Fruit fly (Drosophila melanogaster) whole organism, embryonic: ENCODE data around the gene CG10587.

Experiments
- B-H2 ChIP-seq: fragments of 200-800 bp; sonication (Bioruptor generic); optimal IDR thresholded peaks from 2 replicates; lab custom pipeline; 2018; ENCODE audit warnings: missing biosample characterization, mild to moderate bottlenecking, missing genetic modification characterization
- Blimp-1 ChIP-seq: fragments of 200-800 bp; sonication (Bioruptor generic); optimal IDR thresholded peaks from 3 replicates; lab custom pipeline; 2018; ENCODE audit warnings: missing biosample characterization, missing genetic modification characterization, mild to moderate bottlenecking, moderate library complexity, missing genetic modification reagents
- CG11504 ChIP-seq: fragments of 200-800 bp; sonication (Bioruptor generic); optimal IDR thresholded peaks from 3 replicates; lab custom pipeline; 2019; ENCODE audit warnings: missing biosample characterization, mild to moderate bottlenecking, missing genetic modification characterization, moderate library complexity
- CG11696 ChIP-seq: fragments of 200-800 bp; sonication (Bioruptor generic); IDR thresholded peaks from 2 replicates; pipeline ENCODE4 v1.3.6; 2022; ENCODE audit warnings: missing biosample characterization, missing genetic modification characterization
- CG14710 ChIP-seq: fragments of 200-800 bp; sonication (Bioruptor generic); optimal IDR thresholded peaks from 3 replicates; lab custom pipeline; 2019; ENCODE audit warnings: missing biosample characterization, mild to moderate bottlenecking, missing genetic modification characterization, moderate library complexity
- CG15601 ChIP-seq: fragments of 200-800 bp; sonication (Bioruptor generic); optimal IDR thresholded peaks from 3 replicates; lab custom pipeline; 2019; ENCODE audit warnings: missing biosample characterization, mild to moderate bottlenecking, missing genetic modification characterization, moderate library complexity
- CG15696 ChIP-seq: fragments of 200-800 bp; sonication (Bioruptor generic); optimal IDR thresholded peaks from 2 replicates; lab custom pipeline; 2019; ENCODE audit warnings: missing biosample characterization, mild to moderate bottlenecking, missing genetic modification characterization, moderate library complexity
- CG1647 ChIP-seq: fragments of 200-800 bp; sonication (Bioruptor generic); optimal IDR thresholded peaks from 3 replicates; lab custom pipeline; 2016; ENCODE audit warnings: missing biosample characterization, missing genetic modification characterization
- CG17829 ChIP-seq: fragments of 200-800 bp; optimal IDR thresholded peaks from 2 replicates; lab custom pipeline; 2019; ENCODE audit warnings: missing biosample characterization, mild to moderate bottlenecking, missing genetic modification characterization, moderate library complexity
- CG2712 ChIP-seq: fragments of 200-800 bp; optimal IDR thresholded peaks from 3 replicates; lab custom pipeline; 2019; ENCODE audit warnings: missing biosample characterization, mild to moderate bottlenecking, missing genetic modification characterization, moderate library complexity
- CG3065 ChIP-seq: fragments of 200-800 bp; sonication (Bioruptor generic); optimal IDR thresholded peaks from 2 replicates; lab custom pipeline; 2016; ENCODE audit warnings: missing biosample characterization, missing genetic modification characterization
- CG4282 ChIP-seq: fragments of 200-800 bp; sonication (Bioruptor generic); optimal IDR thresholded peaks from 2 replicates; lab custom pipeline; 2016; ENCODE audit warnings: missing biosample characterization, missing genetic modification characterization
- CG5245 ChIP-seq: fragments of 200-800 bp; sonication (Bioruptor generic); optimal IDR thresholded peaks from 3 replicates; lab custom pipeline; 2016; ENCODE audit warnings: missing biosample characterization, missing genetic modification characterization
- Chrac-16 ChIP-seq: fragments of 200-800 bp; sonication (Bioruptor generic); optimal IDR thresholded peaks from 3 replicates; lab custom pipeline; 2016; ENCODE audit warnings: missing biosample characterization, missing genetic modification characterization
- Dref ChIP-seq: fragments of 200-800 bp; sonication (Bioruptor generic); IDR thresholded peaks from 2 replicates; pipeline ENCODE4 v1.3.6; 2022; ENCODE audit warnings: missing biosample characterization, missing genetic modification characterization
- Ets65A ChIP-seq: fragments of 200-800 bp; sonication (Bioruptor generic); peaks from one replicate; lab custom pipeline; 2016; ENCODE audit warnings: missing biosample characterization, missing genetic modification characterization
- H15 ChIP-seq: fragments of 200-800 bp; sonication (Bioruptor generic); IDR thresholded peaks from 3 replicates; pipeline ENCODE4 v1.3.6; 2022; ENCODE audit warnings: missing biosample characterization, missing genetic modification characterization
- Jarid2 ChIP-seq: fragments of 200-800 bp; sonication (Bioruptor generic); optimal IDR thresholded peaks from 3 replicates; lab custom pipeline; 2017; ENCODE audit warnings: mild to moderate bottlenecking, missing biosample characterization, missing genetic modification reagents, missing genetic modification characterization
- NK7.1 ChIP-seq: fragments of 200-800 bp; sonication (Bioruptor generic); optimal IDR thresholded peaks from 3 replicates; lab custom pipeline; 2016; ENCODE audit warnings: missing biosample characterization, missing genetic modification characterization
- Ptx1 ChIP-seq: fragments of 200-800 bp; sonication (Bioruptor generic); IDR thresholded peaks from 2 replicates; pipeline ENCODE4 v1.3.6; 2022; ENCODE audit warnings: missing biosample characterization, missing genetic modification characterization
- Rfx ChIP-seq: fragments of 200-800 bp; sonication (Bioruptor generic); IDR thresholded peaks from 2 replicates; pipeline ENCODE4 v1.3.6; 2022; ENCODE audit warnings: missing biosample characterization, missing genetic modification characterization
- Xrp1 ChIP-seq: fragments of 200-800 bp; sonication (Bioruptor generic); IDR thresholded peaks from 2 replicates; pipeline ENCODE4 v1.3.6; 2022; ENCODE audit warnings: missing biosample characterization, missing genetic modification characterization
- ash1 ChIP-seq: fragments of 200-800 bp; sonication (Bioruptor generic); optimal IDR thresholded peaks from 2 replicates; lab custom pipeline; 2018; ENCODE audit warnings: missing biosample characterization, mild to moderate bottlenecking, missing genetic modification characterization
- bsh ChIP-seq, 2 experiments: fragments of 200-800 bp; sonication (Bioruptor generic); optimal IDR thresholded peaks; 2 replicates each; lab custom pipeline; 2017 to 2018; ENCODE audit warnings: mild to moderate bottlenecking in 2 of 2, missing biosample characterization in 2 of 2, missing genetic modification characterization in 2 of 2, moderate library complexity in 1 of 2
- cato ChIP-seq: fragments of 200-800 bp; sonication (Bioruptor generic); optimal IDR thresholded peaks from 2 replicates; lab custom pipeline; 2016; ENCODE audit warnings: missing biosample characterization, missing genetic modification characterization, borderline replicate concordance
- dan ChIP-seq: fragments of 200-800 bp; sonication (Bioruptor generic); IDR thresholded peaks from 2 replicates; pipeline ENCODE4 v1.3.6; 2022; ENCODE audit warnings: missing biosample characterization, missing genetic modification characterization
- dmrt99B ChIP-seq: fragments of 200-800 bp; sonication (Bioruptor generic); optimal IDR thresholded peaks from 2 replicates; lab custom pipeline; 2018; ENCODE audit warnings: missing biosample characterization, mild to moderate bottlenecking, missing genetic modification characterization, moderate library complexity
- ems ChIP-seq: fragments of 200-800 bp; sonication (Bioruptor generic); optimal IDR thresholded peaks from 3 replicates; lab custom pipeline; 2016; ENCODE audit warnings: missing biosample characterization, missing genetic modification characterization
- en ChIP-seq: fragments of 200-800 bp; sonication (Bioruptor generic); optimal IDR thresholded peaks from 2 replicates; lab custom pipeline; 2016; ENCODE audit warnings: missing biosample characterization, missing genetic modification characterization
- eve ChIP-seq, 2 experiments: fragments of >200 bp; optimal IDR thresholded peaks; 2 replicates each; lab custom pipeline; 2017; ENCODE audit warnings: missing biosample characterization in 2 of 2, missing genetic modification characterization in 2 of 2
- exex ChIP-seq: fragments of 200-800 bp; sonication (Bioruptor generic); optimal IDR thresholded peaks from 4 replicates; lab custom pipeline; 2018; ENCODE audit warnings: missing biosample characterization, mild to moderate bottlenecking, missing genetic modification characterization, moderate library complexity
- her ChIP-seq: fragments of 200-800 bp; sonication (Bioruptor generic); optimal IDR thresholded peaks from 2 replicates; lab custom pipeline; 2016; ENCODE audit warnings: missing biosample characterization, missing genetic modification characterization
- kay ChIP-seq: fragments of 200-800 bp; sonication (Bioruptor generic); optimal IDR thresholded peaks from 2 replicates; lab custom pipeline; 2016; ENCODE audit warnings: missing biosample characterization, missing genetic modification characterization
- ken ChIP-seq: fragments of 200-800 bp; sonication (Bioruptor generic); IDR thresholded peaks from 3 replicates; pipeline ENCODE4 v1.3.6; 2022; ENCODE audit warnings: missing biosample characterization, missing genetic modification characterization
- nmo ChIP-seq: fragments of 200-800 bp; sonication (Bioruptor generic); optimal IDR thresholded peaks from 2 replicates; lab custom pipeline; 2018; ENCODE audit warnings: missing biosample characterization, mild to moderate bottlenecking, missing genetic modification characterization, moderate library complexity
- oc ChIP-seq: fragments of 200-800 bp; sonication (Bioruptor generic); optimal IDR thresholded peaks from 2 replicates; lab custom pipeline; 2018; ENCODE audit warnings: missing biosample characterization, mild to moderate bottlenecking, missing genetic modification characterization, moderate library complexity
- pan ChIP-seq, 4 experiments: fragments of >200 bp in 3 of 4; fragments of 200-800 bp in 1 of 4; sonication (Bioruptor generic) in 1 of 4; optimal IDR thresholded peaks in 3 of 4; IDR thresholded peaks in 1 of 4; 2 replicates each; pipeline versions ENCODE4 v1.3.6 to Lab custom; 2017 to 2022; ENCODE audit warnings: missing biosample characterization in 2 of 4, missing genetic modification characterization in 2 of 4, mixed read lengths in 1 of 4
- peb ChIP-seq: fragments of 200-800 bp; sonication (Bioruptor generic); IDR thresholded peaks from 2 replicates; pipeline ENCODE4 v1.3.6; 2022; ENCODE audit warnings: missing biosample characterization, missing genetic modification characterization
- pfk ChIP-seq: fragments of 200-800 bp; sonication (Bioruptor generic); optimal IDR thresholded peaks from 2 replicates; lab custom pipeline; 2018; ENCODE audit warnings: missing biosample characterization, mild to moderate bottlenecking, missing genetic modification characterization, moderate library complexity
- pho ChIP-seq: fragments of 200-800 bp; sonication (Bioruptor generic); optimal IDR thresholded peaks from 2 replicates; lab custom pipeline; 2016; ENCODE audit warnings: missing biosample characterization, missing genetic modification characterization
- pnt ChIP-seq: fragments of 200-800 bp; sonication (Bioruptor generic); optimal IDR thresholded peaks from 3 replicates; lab custom pipeline; 2016; ENCODE audit warnings: missing biosample characterization, missing genetic modification characterization
- prd ChIP-seq, 3 experiments: fragments of >200 bp in 2 of 3; fragments of 200-800 bp in 1 of 3; sonication (Bioruptor generic) in 1 of 3; optimal IDR thresholded peaks in 2 of 3; IDR thresholded peaks in 1 of 3; 2 replicates in 2 of 3; 3 replicates in 1 of 3; pipeline versions ENCODE4 v1.3.6 to Lab custom; 2017 to 2022; ENCODE audit warnings: missing biosample characterization in 1 of 3, missing genetic modification characterization in 1 of 3
- repo ChIP-seq: fragments of 200-800 bp; sonication (Bioruptor generic); optimal IDR thresholded peaks from 2 replicates; lab custom pipeline; 2016; ENCODE audit warnings: missing biosample characterization, missing genetic modification characterization
- sens ChIP-seq: fragments of 200-800 bp; sonication (Bioruptor generic); peaks from one replicate; lab custom pipeline; 2016; ENCODE audit warnings: missing biosample characterization, missing genetic modification characterization
- sisA ChIP-seq: fragments of 200-800 bp; sonication (Bioruptor generic); IDR thresholded peaks from 2 replicates; pipeline ENCODE4 v1.3.6; 2022; ENCODE audit warnings: missing biosample characterization, missing genetic modification characterization
- sug ChIP-seq: fragments of 200-800 bp; optimal IDR thresholded peaks from 2 replicates; lab custom pipeline; 2019; ENCODE audit warnings: missing biosample characterization, mild to moderate bottlenecking, missing genetic modification characterization, moderate library complexity
- tap ChIP-seq: fragments of 200-800 bp; optimal IDR thresholded peaks from 3 replicates; lab custom pipeline; 2019; ENCODE audit warnings: missing biosample characterization, mild to moderate bottlenecking, missing genetic modification characterization, moderate library complexity
- zfh2 ChIP-seq: fragments of 200-800 bp; sonication (Bioruptor generic); optimal IDR thresholded peaks from 2 replicates; lab custom pipeline; 2016; ENCODE audit warnings: missing biosample characterization, missing genetic modification characterization

The CG10587 gene

dm6 chr3L:20954118-20954517, 8.2 kb downstream of the CG10587 start (continued):
- no peak for TF ChIP-seq kay (GFP tag; lab: Kevin White, UChicago)
- TF ChIP-seq exex (tag; lab: Kevin White, UChicago), result no peak
- no peak for TF ChIP-seq Chrac-16 (GFP tag; lab: Kevin White, UChicago)
- no peak for TF ChIP-seq en (GFP tag; lab: Kevin White, UChicago)
- TF ChIP-seq CG3065 (GFP tag; lab: Kevin White, UChicago), result no peak
- TF ChIP-seq CG4282 (GFP tag; lab: Kevin White, UChicago), result no peak
- TF ChIP-seq cato, result no peak
- no peak for TF ChIP-seq repo (GFP tag; lab: Kevin White, UChicago)
- TF ChIP-seq NK7.1 (GFP tag; lab: Kevin White, UChicago), result no peak
- TF ChIP-seq CG14710 (tag; lab: Kevin White, UChicago), result no peak
- TF ChIP-seq ash1, result no peak
- TF ChIP-seq pfk, result no peak
- TF ChIP-seq pnt, result no peak
- TF ChIP-seq dan, result no peak
- TF ChIP-seq CG1647 (GFP tag; lab: Kevin White, UChicago), result no peak
- no peak for TF ChIP-seq zfh2 (GFP tag; lab: Kevin White, UChicago)
- no peak for TF ChIP-seq B-H2 (GFP tag; lab: Kevin White, UChicago)
- TF ChIP-seq CG15601 (tag; lab: Kevin White, UChicago), result peak; percentile 60
- no peak for TF ChIP-seq peb (GFP tag; lab: Robert Waterston, UW)
- no peak for TF ChIP-seq nmo
- no peak for TF ChIP-seq her (GFP tag; lab: Kevin White, UChicago)
- TF ChIP-seq ken, result no peak
- TF ChIP-seq, all 482 proteins: peak for 55

DNA sequence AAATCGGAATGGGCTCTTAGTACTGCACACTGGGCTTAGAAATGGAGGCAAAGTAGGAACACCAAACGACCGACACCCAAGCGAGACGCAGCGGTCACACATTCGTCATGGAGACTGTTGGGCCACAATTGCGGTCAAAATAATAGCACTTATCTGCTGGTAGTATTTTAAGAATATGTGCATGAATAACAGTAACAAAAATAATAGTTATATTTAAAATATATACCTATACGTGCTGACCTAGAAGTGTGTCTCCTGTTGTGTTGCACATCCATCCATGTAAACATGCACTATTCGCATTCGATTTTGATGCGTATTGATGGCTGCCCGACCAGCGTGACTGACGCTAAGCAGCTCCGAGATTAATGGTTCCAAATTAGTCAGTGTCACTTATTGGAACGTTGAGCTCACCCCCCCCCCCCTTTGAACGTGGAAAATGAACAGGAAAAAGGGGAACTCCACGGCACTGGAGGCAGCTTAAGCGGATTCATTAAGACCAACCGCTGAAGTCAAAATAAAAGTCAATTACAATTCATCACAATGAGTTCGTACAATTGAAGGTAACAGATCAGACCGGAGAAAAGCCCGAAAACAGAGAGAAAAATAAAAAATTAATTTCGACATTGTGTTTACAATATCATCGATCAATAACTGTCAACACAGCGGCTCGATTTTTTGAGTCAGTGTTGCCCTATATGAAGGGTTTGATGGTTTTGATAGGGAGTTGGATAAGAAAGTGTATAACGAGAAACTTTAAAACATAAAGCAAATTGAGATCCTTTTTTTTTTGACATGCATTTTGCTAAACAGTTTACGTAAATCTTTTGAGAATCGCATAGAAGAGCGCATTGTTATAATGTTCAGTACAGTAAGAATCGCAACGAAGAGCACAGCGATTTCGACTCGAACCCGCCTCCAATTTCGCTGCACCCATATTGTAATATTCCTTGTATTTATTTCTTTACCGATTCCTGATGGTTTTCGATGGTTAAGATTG, 9.4 kb downstream of the CG10587 start:
- TF ChIP-seq Rfx (GFP tag; lab: Robert Waterston, UW), result 0 out of 2 replicates have a peak, but pooled peaks have one; percentile 9
- peak; percentile 9 for TF ChIP-seq Blimp-1
- peak; percentile 44 for TF ChIP-seq sens (GFP tag; lab: Kevin White, UChicago)
- TF ChIP-seq ems (GFP tag; lab: Kevin White, UChicago), result no peak
- TF ChIP-seq eve (GFP tag; optimal IDR thresholded peaks at IDR 0.05; lab: Kevin White, UChicago), result peak in 1 of 2 experiments; percentile 22
- no peak for TF ChIP-seq sug (tag; lab: Kevin White, UChicago)
- peak; percentile 14 for TF ChIP-seq dmrt99B (tag; lab: Kevin White, UChicago)
- no peak for TF ChIP-seq tap (tag; lab: Kevin White, UChicago)
- peak; percentile 55 for TF ChIP-seq Ets65A
- no peak for TF ChIP-seq Dref (GFP tag; lab: Robert Waterston, UW)
- no peak for TF ChIP-seq CG5245 (GFP tag; lab: Kevin White, UChicago)
- peak; percentile 77 for TF ChIP-seq CG11696 (GFP tag; lab: Robert Waterston, UW)
- TF ChIP-seq CG11504, result peak; percentile 6
- TF ChIP-seq pan (optimal IDR thresholded peaks at IDR 0.05; lab: Kevin White, UChicago), result no peak
- TF ChIP-seq pan (GFP tag; optimal IDR thresholded peaks at IDR 0.05 in 1 of 2, IDR thresholded peaks at IDR 0.05 in 1 of 2), result peak in 1 of 2 experiments; percentile 53
- TF ChIP-seq Xrp1 (GFP tag; lab: Robert Waterston, UW), result 0 out of 2 replicates have a peak, but pooled peaks have one; percentile 52
- TF ChIP-seq prd (optimal IDR thresholded peaks at IDR 0.05; lab: Kevin White, UChicago), result no peak
- peak; percentile 34; the same call in 1 of the 3 replicates for TF ChIP-seq prd (GFP tag; IDR thresholded peaks at IDR 0.05; lab: Robert Waterston, UW)
- TF ChIP-seq sisA, result peak; percentile 33; the same call in 1 of the 2 replicates
- peak; percentile 82 for TF ChIP-seq oc (tag; lab: Kevin White, UChicago)
- TF ChIP-seq H15 (GFP tag; lab: Robert Waterston, UW), result 0 out of 3 replicates have a peak, but pooled peaks have one; percentile 29
- peak; percentile 34; the same call in 1 of the 2 replicates for TF ChIP-seq Ptx1
- TF ChIP-seq Jarid2 (GFP tag; lab: Kevin White, UChicago), result no peak
- TF ChIP-seq bsh (GFP tag; optimal IDR thresholded peaks at IDR 0.05; lab: Kevin White, UChicago), result peak in 1 of 2 experiments; percentile 21
- TF ChIP-seq pho (GFP tag; lab: Kevin White, UChicago), result no peak
- TF ChIP-seq CG17829 (tag; lab: Kevin White, UChicago), result peak; percentile 40
- no peak for TF ChIP-seq CG15696 (tag; lab: Kevin White, UChicago)
- peak; percentile 1 for TF ChIP-seq CG2712 (tag; lab: Kevin White, UChicago)
